Worm (Caenorhabditis elegans) whole organism, L2 larva: ENCODE results near the gene txdc-9.

Experiments
- C34F6.9 ChIP-seq: fragments of 150-350 bp; optimal IDR thresholded peaks from 2 replicates; lab custom pipeline; 2014; ENCODE audit warnings: missing biosample characterization, missing genetic modification characterization
- F13H6.1 ChIP-seq: sonication (generic microtip); optimal IDR thresholded peaks from 2 replicates; lab custom pipeline; 2016; ENCODE audit warnings: missing genetic modification characterization, missing compliant biosample characterization
- R02D3.7 ChIP-seq: fragments of 150-350 bp; optimal IDR thresholded peaks from 2 replicates; lab custom pipeline; 2014; ENCODE audit warnings: missing biosample characterization, missing genetic modification characterization
- Y55F3AM.14 ChIP-seq: fragments of 200-800 bp; sonication (Bioruptor generic); optimal IDR thresholded peaks from 2 replicates; lab custom pipeline; 2018; ENCODE audit warnings: mild to moderate bottlenecking, missing genetic modification characterization, missing compliant biosample characterization
- ZK546.5 ChIP-seq: sonication (generic microtip); optimal IDR thresholded peaks from 2 replicates; lab custom pipeline; 2017; ENCODE audit warnings: missing biosample characterization, missing genetic modification characterization
- alr-1 ChIP-seq: fragments of 150-350 bp; optimal IDR thresholded peaks from 2 replicates; lab custom pipeline; 2014; ENCODE audit warnings: missing biosample characterization, missing genetic modification characterization
- aly-2 ChIP-seq: fragments of 150-350 bp; optimal IDR thresholded peaks from 2 replicates; lab custom pipeline; 2014; ENCODE audit warnings: missing biosample characterization, missing genetic modification characterization
- ama-1 ChIP-seq: fragments of 150-350 bp; optimal IDR thresholded peaks from 2 replicates; lab custom pipeline; 2018; ENCODE audit warnings: inconsistent platforms
- blmp-1 ChIP-seq: sonication (generic microtip); optimal IDR thresholded peaks from 2 replicates; lab custom pipeline; 2017; ENCODE audit warnings: missing genetic modification characterization, mild to moderate bottlenecking, missing compliant biosample characterization, antibody characterized with exemption, moderate library complexity; ENCODE audit not compliant: insufficient read depth
- ceh-16 ChIP-seq: fragments of 150-350 bp; optimal IDR thresholded peaks from 2 replicates; lab custom pipeline; 2014; ENCODE audit warnings: missing biosample characterization, missing genetic modification characterization
- ceh-82 ChIP-seq: fragments of 150-350 bp; optimal IDR thresholded peaks from 2 replicates; lab custom pipeline; 2014; ENCODE audit warnings: missing biosample characterization, missing genetic modification characterization
- crh-2 ChIP-seq: sonication (generic microtip); optimal IDR thresholded peaks from 2 replicates; lab custom pipeline; 2017; ENCODE audit warnings: missing biosample characterization, missing genetic modification characterization
- dmd-4 ChIP-seq: sonication (generic microtip); optimal IDR thresholded peaks from 2 replicates; lab custom pipeline; 2017; ENCODE audit warnings: missing biosample characterization, missing genetic modification characterization
- egl-27 ChIP-seq: sonication (generic microtip); optimal IDR thresholded peaks from 3 replicates; lab custom pipeline; 2017; ENCODE audit warnings: missing biosample characterization, missing genetic modification reagents, missing genetic modification characterization
- elt-1 ChIP-seq: fragments of 150-350 bp; optimal IDR thresholded peaks from 2 replicates; lab custom pipeline; 2014; ENCODE audit warnings: missing biosample characterization, missing genetic modification characterization
- elt-3 ChIP-seq: sonication (generic microtip); optimal IDR thresholded peaks from 2 replicates; lab custom pipeline; 2017; ENCODE audit warnings: missing biosample characterization, missing genetic modification characterization
- fos-1 ChIP-seq: fragments of 150-350 bp; optimal IDR thresholded peaks from 2 replicates; lab custom pipeline; 2014; ENCODE audit warnings: missing biosample characterization, missing genetic modification characterization
- gmeb-1 ChIP-seq: fragments of 150-350 bp; optimal IDR thresholded peaks from 2 replicates; lab custom pipeline; 2014; ENCODE audit warnings: missing biosample characterization, missing genetic modification characterization
- lin-11 ChIP-seq: fragments of 150-350 bp; sonication (generic microtip); optimal IDR thresholded peaks from 2 replicates; lab custom pipeline; 2014; ENCODE audit warnings: missing biosample characterization, missing genetic modification characterization, inconsistent platforms, mixed read lengths
- lin-13 ChIP-seq: fragments of 150-350 bp; optimal IDR thresholded peaks from 2 replicates; lab custom pipeline; 2014; ENCODE audit warnings: missing biosample characterization, missing genetic modification reagents, missing genetic modification characterization
- lin-39 ChIP-seq: fragments of 150-350 bp; optimal IDR thresholded peaks from 2 replicates; lab custom pipeline; 2014; ENCODE audit warnings: missing biosample characterization, missing genetic modification reagents, missing genetic modification characterization
- lsy-2 ChIP-seq, 2 experiments: fragments of 150-350 bp in 1 of 2; sonication (generic microtip) in 1 of 2; optimal IDR thresholded peaks; 2 replicates each; lab custom pipeline; 2014 to 2017; ENCODE audit warnings: missing biosample characterization in 2 of 2, missing genetic modification characterization in 2 of 2
- mab-5 ChIP-seq: fragments of 150-350 bp; optimal IDR thresholded peaks from 2 replicates; lab custom pipeline; 2014; ENCODE audit warnings: missing biosample characterization, missing genetic modification characterization
- mbf-1 ChIP-seq: sonication (generic microtip); optimal IDR thresholded peaks from 2 replicates; lab custom pipeline; 2017; ENCODE audit warnings: missing biosample characterization, missing genetic modification characterization
- mdl-1 ChIP-seq, 2 experiments: fragments of 150-350 bp in 1 of 2; sonication (generic microtip) in 1 of 2; optimal IDR thresholded peaks; 2 replicates each; lab custom pipeline; 2017; ENCODE audit warnings: missing biosample characterization in 2 of 2, missing genetic modification characterization in 2 of 2
- nhr-10 ChIP-seq: sonication (generic microtip); optimal IDR thresholded peaks from 2 replicates; lab custom pipeline; 2017; ENCODE audit warnings: missing biosample characterization, missing genetic modification characterization
- nhr-11 ChIP-seq: fragments of 150-350 bp; optimal IDR thresholded peaks from 2 replicates; lab custom pipeline; 2014; ENCODE audit warnings: missing biosample characterization, missing genetic modification characterization
- nhr-12 ChIP-seq: fragments of 150-350 bp; optimal IDR thresholded peaks from 2 replicates; lab custom pipeline; 2014; ENCODE audit warnings: missing biosample characterization, missing genetic modification characterization
- nhr-129 ChIP-seq: fragments of 150-350 bp; optimal IDR thresholded peaks from 2 replicates; lab custom pipeline; 2014; ENCODE audit warnings: missing biosample characterization, missing genetic modification characterization
- nhr-21 ChIP-seq: fragments of 150-350 bp; optimal IDR thresholded peaks from 2 replicates; lab custom pipeline; 2014; ENCODE audit warnings: missing biosample characterization, missing genetic modification characterization
- nhr-23 ChIP-seq: fragments of 150-350 bp; optimal IDR thresholded peaks from 2 replicates; lab custom pipeline; 2014; ENCODE audit warnings: missing biosample characterization, missing genetic modification reagents, missing genetic modification characterization
- nhr-237 ChIP-seq: fragments of 150-350 bp; optimal IDR thresholded peaks from 2 replicates; lab custom pipeline; 2014; ENCODE audit warnings: missing biosample characterization, missing genetic modification characterization
- nhr-25 ChIP-seq: fragments of 150-350 bp; sonication (generic microtip); optimal IDR thresholded peaks from 3 replicates; lab custom pipeline; 2014; ENCODE audit warnings: missing biosample characterization, missing genetic modification characterization
- nhr-6 ChIP-seq: fragments of 150-350 bp; optimal IDR thresholded peaks from 2 replicates; lab custom pipeline; 2014; ENCODE audit warnings: missing biosample characterization, missing genetic modification characterization
- nhr-77 ChIP-seq: fragments of 150-350 bp; optimal IDR thresholded peaks from 2 replicates; lab custom pipeline; 2014; ENCODE audit warnings: missing biosample characterization, missing genetic modification characterization
- peb-1 ChIP-seq: fragments of 150-350 bp; optimal IDR thresholded peaks from 2 replicates; lab custom pipeline; 2014; ENCODE audit warnings: missing biosample characterization, missing genetic modification characterization
- sem-4 ChIP-seq: fragments of 150-350 bp; optimal IDR thresholded peaks from 2 replicates; lab custom pipeline; 2014; ENCODE audit warnings: missing biosample characterization, missing genetic modification reagents, missing genetic modification characterization
- skn-1 ChIP-seq: sonication (generic microtip); optimal IDR thresholded peaks from 2 replicates; lab custom pipeline; 2017; ENCODE audit warnings: missing biosample characterization, missing genetic modification characterization
- sma-3 ChIP-seq: sonication (generic microtip); optimal IDR thresholded peaks from 2 replicates; lab custom pipeline; 2016; ENCODE audit warnings: missing genetic modification reagents, missing genetic modification characterization, missing compliant biosample characterization
- sma-9 ChIP-seq, 2 experiments: fragments of 150-350 bp in 1 of 2; sonication (generic microtip) in 1 of 2; optimal IDR thresholded peaks; 2 replicates each; lab custom pipeline; 2014 to 2016; ENCODE audit warnings: missing genetic modification characterization in 2 of 2, mild to moderate bottlenecking in 1 of 2, missing biosample characterization in 1 of 2, missing compliant biosample characterization in 1 of 2, missing genetic modification reagents in 1 of 2, moderate library complexity in 1 of 2
- snpc-4 ChIP-seq: fragments of 150-350 bp; optimal IDR thresholded peaks from 2 replicates; lab custom pipeline; 2014; ENCODE audit warnings: missing biosample characterization, missing genetic modification characterization
- unc-39 ChIP-seq: fragments of 150-350 bp; optimal IDR thresholded peaks from 2 replicates; lab custom pipeline; 2014; ENCODE audit warnings: missing biosample characterization, missing genetic modification characterization
- unc-55 ChIP-seq: fragments of 150-350 bp; sonication (generic microtip); optimal IDR thresholded peaks from 3 replicates; lab custom pipeline; 2014; ENCODE audit warnings: missing biosample characterization, missing genetic modification reagents, missing genetic modification characterization
- unc-62 ChIP-seq: fragments of 150-350 bp; optimal IDR thresholded peaks from 2 replicates; lab custom pipeline; 2014; ENCODE audit warnings: missing biosample characterization, missing genetic modification reagents, missing genetic modification characterization
- zag-1 ChIP-seq: fragments of 150-350 bp; optimal IDR thresholded peaks from 2 replicates; lab custom pipeline; 2014; ENCODE audit warnings: missing biosample characterization, missing genetic modification characterization
- ztf-1 ChIP-seq: fragments of 200-800 bp; sonication (Bioruptor generic); conservative IDR thresholded peaks from 2 replicates; pipeline ENCODE4 v1.3.6; 2022; ENCODE audit warnings: missing genetic modification characterization, missing compliant biosample characterization
- ztf-11 ChIP-seq: sonication (generic microtip); optimal IDR thresholded peaks from 2 replicates; lab custom pipeline; 2017; ENCODE audit warnings: missing biosample characterization, missing genetic modification characterization
- ztf-4 ChIP-seq: fragments of 150-350 bp; optimal IDR thresholded peaks from 2 replicates; lab custom pipeline; 2014; ENCODE audit warnings: missing biosample characterization, missing genetic modification characterization

Gene txdc-9

DNA sequence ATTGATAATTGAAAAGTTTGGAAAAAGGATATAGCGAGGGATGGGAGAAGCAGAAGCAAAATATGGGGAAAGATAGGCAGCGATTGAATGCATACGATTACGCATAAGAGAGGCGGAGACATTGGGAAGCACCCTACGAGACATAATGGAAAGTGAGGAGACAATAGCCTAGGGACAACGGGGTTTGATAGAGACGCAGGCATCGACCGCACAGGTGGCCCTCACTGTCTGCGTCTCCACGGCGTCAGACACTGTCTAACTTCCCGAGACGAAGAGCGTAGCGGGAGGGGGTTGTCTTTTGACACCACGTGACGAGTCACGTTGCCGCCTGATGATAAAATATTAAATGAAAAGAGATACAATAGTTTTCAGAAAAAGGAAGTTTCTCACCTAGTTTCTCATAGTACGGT is 11.0 kb upstream of the txdc-9 start:
- TF ChIP-seq nhr-77 (tag; lab: Kevin White, UChicago) (no peak), ztf-11 (no peak), sem-4 (tag; lab: Kevin White, UChicago) (peak; percentile 81), nhr-6 (tag; lab: Kevin White, UChicago) (peak; percentile 50), mbf-1 (tag; lab: Kevin White, UChicago) (no peak), alr-1 (tag; lab: Kevin White, UChicago) (no peak), ceh-16 (tag; lab: Kevin White, UChicago) (peak; percentile 53), Y55F3AM.14 (GFP tag; lab: Kevin White, UChicago) (peak; percentile 89), zag-1 (tag; lab: Kevin White, UChicago) (peak; percentile 47), ZK546.5 (peak; percentile 24), nhr-23 (tag; lab: Kevin White, UChicago) (no peak), dmd-4 (tag; lab: Kevin White, UChicago) (no peak), lsy-2 (tag; optimal IDR thresholded peaks at IDR 0.05; lab: Kevin White, UChicago) (peak; percentile 53 to 89), blmp-1 (tag; lab: Kevin White, UChicago) (peak; percentile 83), crh-2 (tag; lab: Kevin White, UChicago) (peak; percentile 85), F13H6.1 (tag; lab: Kevin White, UChicago) (peak; percentile 94), fos-1 (tag; lab: Kevin White, UChicago) (peak; percentile 58), peb-1 (tag; lab: Kevin White, UChicago) (no peak), unc-55 (GFP tag; lab: Kevin White, UChicago) (peak; percentile 63), nhr-11 (tag; lab: Kevin White, UChicago) (no peak), ztf-4 (peak; percentile 35), mab-5 (tag; lab: Kevin White, UChicago) (peak; percentile 83), unc-62 (GFP tag; lab: Kevin White, UChicago) (peak; percentile 66), snpc-4 (tag; lab: Kevin White, UChicago) (no peak), mdl-1 (tag; optimal IDR thresholded peaks at IDR 0.05; lab: Kevin White, UChicago) (peak; percentile 95 to 97), R02D3.7 (tag; lab: Kevin White, UChicago) (no peak), lin-11 (tag; lab: Kevin White, UChicago) (peak; percentile 71), nhr-25 (tag; lab: Kevin White, UChicago) (peak; percentile 92), nhr-21 (tag; lab: Kevin White, UChicago) (peak; percentile 96), sma-9 (GFP tag; optimal IDR thresholded peaks at IDR 0.05; lab: Kevin White, UChicago) (peak; percentile 97), sma-9 (tag; optimal IDR thresholded peaks at IDR 0.05; lab: Kevin White, UChicago) (no peak), ceh-82 (peak; percentile 55), C34F6.9 (tag; lab: Kevin White, UChicago) (peak; percentile 88), elt-3 (tag; lab: Kevin White, UChicago) (no peak), ama-1 (lab: Kevin White, UChicago) (no peak), egl-27 (tag; lab: Kevin White, UChicago) (peak; percentile 42), lin-13 (GFP tag; lab: Kevin White, UChicago) (peak; percentile 59), skn-1 (tag; lab: Kevin White, UChicago) (no peak), sma-3 (peak; percentile 95), ztf-1 (GFP tag; lab: Robert Waterston, UW) (no peak), aly-2 (no peak), nhr-237 (tag; lab: Kevin White, UChicago) (no peak), lin-39 (tag; lab: Kevin White, UChicago) (no peak), nhr-10 (tag; lab: Kevin White, UChicago) (peak; percentile 46), elt-1 (tag; lab: Kevin White, UChicago) (peak; percentile 1), unc-39 (tag; lab: Kevin White, UChicago) (no peak), nhr-12 (tag; lab: Kevin White, UChicago) (no peak), nhr-129 (peak; percentile 44), gmeb-1 (peak; percentile 85)
